Worm (Caenorhabditis elegans) whole organism, L4 larva: ENCODE measurements around the gene math-16.

Source experiments
- F10B5.3 ChIP-seq: sonication (generic microtip); optimal IDR thresholded peaks from 2 replicates; lab custom pipeline; 2016; ENCODE audit warnings: mild to moderate bottlenecking, missing genetic modification characterization, missing compliant biosample characterization
- F49E8.2 ChIP-seq: sonication (generic microtip); optimal IDR thresholded peaks from 2 replicates; lab custom pipeline; 2016; ENCODE audit warnings: missing compliant biosample characterization, mild to moderate bottlenecking, missing genetic modification characterization, borderline replicate concordance
- T26A8.4 ChIP-seq: fragments of 200-800 bp; sonication (Bioruptor generic); IDR thresholded peaks from 2 replicates; pipeline ENCODE4 v1.3.6; 2022; ENCODE audit warnings: missing genetic modification characterization, missing compliant biosample characterization
- ZK546.5 ChIP-seq, 2 experiments: sonication (generic microtip); optimal IDR thresholded peaks; 2 replicates each; lab custom pipeline; 2017; ENCODE audit warnings: missing biosample characterization in 2 of 2, missing genetic modification characterization in 2 of 2
- ama-1 ChIP-seq: fragments of 150-350 bp; optimal IDR thresholded peaks from 2 replicates; lab custom pipeline; 2014; ENCODE audit warnings: inconsistent platforms, mixed read lengths
- ceh-82 ChIP-seq: sonication (generic microtip); optimal IDR thresholded peaks from 2 replicates; lab custom pipeline; 2017; ENCODE audit warnings: missing biosample characterization, missing genetic modification characterization
- daf-16 ChIP-seq, 3 experiments: sonication (generic microtip); optimal IDR thresholded peaks; 2 replicates each; lab custom pipeline; 2016 to 2017; ENCODE audit warnings: missing genetic modification characterization in 3 of 3, missing genetic modification reagents in 3 of 3, mild to moderate bottlenecking in 2 of 3, missing compliant biosample characterization in 2 of 3, missing biosample characterization in 1 of 3, moderate library complexity in 1 of 3
- daf-19 ChIP-seq: fragments of 200-800 bp; sonication (Bioruptor generic); conservative IDR thresholded peaks from 2 replicates; pipeline ENCODE4 v1.3.6; 2022; ENCODE audit warnings: missing genetic modification characterization, missing compliant biosample characterization
- dmd-6 ChIP-seq: fragments of 200-800 bp; sonication (Bioruptor generic); IDR thresholded peaks from 2 replicates; pipeline ENCODE4 v1.3.6; 2022; ENCODE audit warnings: missing genetic modification reagents, missing genetic modification characterization, missing compliant biosample characterization
- lim-7 ChIP-seq: fragments of 200-800 bp; sonication (Bioruptor generic); IDR thresholded peaks from 2 replicates; pipeline ENCODE4 v1.3.6; 2022; ENCODE audit warnings: missing genetic modification characterization, missing compliant biosample characterization
- lin-29 ChIP-seq: fragments of 200-800 bp; sonication (Bioruptor generic); IDR thresholded peaks from 2 replicates; pipeline ENCODE4 v1.3.6; 2022; ENCODE audit warnings: missing genetic modification reagents, missing genetic modification characterization, missing compliant biosample characterization
- nhr-11 ChIP-seq: fragments of 150-350 bp; optimal IDR thresholded peaks from 2 replicates; lab custom pipeline; 2014; ENCODE audit warnings: missing biosample characterization, missing genetic modification characterization
- nhr-111 ChIP-seq: fragments of 200-800 bp; sonication (Bioruptor generic); optimal IDR thresholded peaks from 2 replicates; lab custom pipeline; 2018; ENCODE audit warnings: mild to moderate bottlenecking, missing genetic modification characterization, missing compliant biosample characterization
- nhr-25 ChIP-seq: sonication (generic microtip); optimal IDR thresholded peaks from 2 replicates; lab custom pipeline; 2017; ENCODE audit warnings: missing genetic modification characterization, mild to moderate bottlenecking, missing compliant biosample characterization, antibody characterized with exemption, moderate library complexity, borderline replicate concordance; ENCODE audit not compliant: insufficient read depth
- nhr-28 ChIP-seq: fragments of 150-350 bp; optimal IDR thresholded peaks from 2 replicates; lab custom pipeline; 2014; ENCODE audit warnings: missing biosample characterization, missing genetic modification characterization
- php-3 ChIP-seq: fragments of 200-800 bp; sonication (Bioruptor generic); IDR thresholded peaks from 2 replicates; pipeline ENCODE4 v1.3.6; 2022; ENCODE audit warnings: missing genetic modification reagents, missing genetic modification characterization, missing compliant biosample characterization
- pqm-1 ChIP-seq: sonication (generic microtip); optimal IDR thresholded peaks from 2 replicates; lab custom pipeline; 2017; ENCODE audit warnings: missing biosample characterization, missing genetic modification characterization
- vab-7 ChIP-seq: fragments of 200-800 bp; sonication (Bioruptor generic); IDR thresholded peaks from 2 replicates; pipeline ENCODE4 v1.3.6; 2022; ENCODE audit warnings: missing genetic modification reagents, missing genetic modification characterization, missing compliant biosample characterization

Gene math-16

ce11 chrII:1836204-1836603 lies 42.4 kb downstream of the math-16 start, which contains the start of gene T08E11.1:
TSS of gene T08E11.1 (plus strand) at chrII:1836504.
- TF ChIP-seq nhr-25 (tag; lab: Kevin White, UChicago) = no peak
- no peak for TF ChIP-seq T26A8.4 (GFP tag; lab: Robert Waterston, UW)
- no peak for TF ChIP-seq ama-1 (lab: Kevin White, UChicago)
- TF ChIP-seq daf-16 (GFP tag; optimal IDR thresholded peaks at IDR 0.05; lab: Kevin White, UChicago) = no peak
- TF ChIP-seq daf-16 (tag; optimal IDR thresholded peaks at IDR 0.05; lab: Kevin White, UChicago) = peak; percentile 21
- TF ChIP-seq F10B5.3 (tag; lab: Kevin White, UChicago) = no peak
- no peak for TF ChIP-seq F49E8.2 (tag; lab: Kevin White, UChicago)

DNA sequence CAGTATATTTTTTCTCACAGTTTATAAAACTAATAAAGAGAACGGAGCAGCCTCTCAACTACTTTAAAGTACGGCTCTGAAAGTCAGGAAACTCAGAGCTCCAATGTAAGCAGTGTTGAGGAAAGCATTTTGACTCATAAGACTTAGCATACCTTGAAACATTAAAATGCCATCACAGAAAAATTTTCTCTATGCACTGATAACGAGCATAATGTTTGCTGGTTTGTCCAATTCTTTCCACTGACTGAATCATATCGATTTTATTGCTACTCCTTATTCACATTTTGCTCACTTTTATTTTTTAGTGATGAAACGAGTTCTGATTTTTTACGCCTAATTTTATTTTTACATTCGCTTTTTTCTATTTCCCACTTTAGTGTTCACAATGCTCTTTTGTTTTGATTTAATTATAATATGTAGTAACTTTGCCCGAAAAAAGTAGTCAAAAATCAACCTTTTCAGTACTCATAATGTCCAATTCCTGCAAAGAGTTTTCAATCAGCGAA lies 46.6 kb downstream of the math-16 start, which contains the start of gene math-39:
Gene math-39, plus strand, starts transcription at position 456 of the 506 bp plus-strand sequence.
- peak; percentile 10 for TF ChIP-seq nhr-28 (tag; lab: Kevin White, UChicago)
- no peak for TF ChIP-seq nhr-111
- TF ChIP-seq pqm-1 (tag; lab: Kevin White, UChicago) = peak; percentile 40
- TF ChIP-seq php-3 = no peak
- TF ChIP-seq, all 104 proteins: peak for 2

DNA sequence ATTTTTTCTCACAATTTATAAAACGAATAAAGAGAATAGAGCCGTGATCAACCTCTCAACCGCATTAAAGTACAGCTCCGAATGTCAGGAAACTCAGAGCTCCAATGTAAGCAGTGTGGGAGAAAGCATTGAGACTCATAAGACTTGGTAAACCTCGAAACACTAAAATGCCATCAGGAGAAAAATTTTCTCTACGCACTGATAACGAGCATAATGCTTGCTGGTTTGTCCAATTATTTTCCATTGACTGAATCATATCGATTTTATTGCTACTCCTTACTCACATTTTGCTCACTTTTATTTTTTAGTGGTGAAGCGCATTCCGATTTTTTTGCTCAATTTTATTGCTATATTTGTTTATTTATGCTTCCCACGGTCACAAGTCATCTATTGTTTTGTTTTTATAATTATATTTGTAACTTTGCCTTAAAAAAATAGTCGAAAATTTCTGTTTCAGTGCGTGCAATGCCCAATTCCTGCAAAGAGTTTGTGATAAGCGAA lies 48.3 kb downstream of the math-16 start, which contains the start of gene math-40:
Gene math-40, plus strand, starts transcription at position 451 of the 501 bp plus-strand sequence.
- no peak for TF ChIP-seq ceh-82 (tag; lab: Kevin White, UChicago)
- TF ChIP-seq ZK546.5 (tag; optimal IDR thresholded peaks at IDR 0.05; lab: Kevin White, UChicago) = no peak
- no peak for TF ChIP-seq lin-29
- TF ChIP-seq dmd-6 (GFP tag; lab: Robert Waterston, UW) = peak; percentile 19; the same call in 1 of the 2 replicates
- no peak for TF ChIP-seq vab-7 (GFP tag; lab: Robert Waterston, UW)
- TF ChIP-seq daf-19 (GFP tag; lab: Robert Waterston, UW) = no peak
- peak; percentile 63 for TF ChIP-seq pqm-1 (tag; lab: Kevin White, UChicago)
- TF ChIP-seq lim-7 (GFP tag; lab: Robert Waterston, UW) = no peak
- no peak for TF ChIP-seq nhr-11
